Worm (Caenorhabditis elegans): ENCODE data around the gene pqn-75.

pqn-75 gene

DNA sequence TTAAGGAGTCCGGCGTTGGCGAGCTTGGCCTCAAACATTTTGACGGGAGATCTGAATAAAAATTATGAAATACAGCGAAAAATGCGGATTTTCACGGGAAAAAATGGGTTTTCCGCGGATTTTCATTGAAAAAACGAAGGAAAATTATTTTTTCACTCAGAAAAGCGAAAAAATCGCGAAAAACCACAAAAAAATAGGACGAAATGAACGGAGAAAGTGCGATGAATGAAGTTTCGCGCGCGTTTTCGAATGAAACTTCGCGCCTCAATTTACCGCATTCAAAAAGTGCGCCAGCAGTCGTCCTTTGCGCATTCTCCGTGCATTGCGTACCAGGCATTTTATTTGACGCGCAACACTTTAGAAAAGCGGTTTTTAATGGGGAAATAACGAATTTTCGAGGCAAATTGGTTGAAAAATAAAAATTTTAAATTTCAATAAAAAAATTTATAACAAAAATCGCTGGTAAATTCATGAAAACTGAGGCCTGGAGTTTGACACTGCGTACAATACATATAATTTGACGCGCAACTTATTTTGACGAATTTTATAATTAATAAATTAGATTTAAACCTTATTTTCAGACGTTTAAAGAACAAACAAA, 22.6 kb upstream of the pqn-75 start, which contains the start of gene pcn-1 (continued):
- TF ChIP-seq Y67H2A.10 (GFP tag; conservative IDR thresholded peaks at IDR 0.05) (peak; percentile 64; the same call in 1 of the 2 replicates), attf-3 (GFP tag; conservative IDR thresholded peaks at IDR 0.05) (peak; percentile 78), lin-35 (GFP tag; optimal IDR thresholded peaks at IDR 0.05) (peak; percentile 84 to 97 (median 87)), Y53G8AR.9 (GFP tag; conservative IDR thresholded peaks at IDR 0.05) (peak; percentile 98), K12H6.12 (tag; optimal IDR thresholded peaks at IDR 0.05) (peak; percentile 83), hlh-26 (GFP tag; conservative IDR thresholded peaks at IDR 0.05) (no peak), B0019.2 (GFP tag; conservative IDR thresholded peaks at IDR 0.05) (peak; percentile 87), dox-1 (GFP tag; IDR thresholded peaks at IDR 0.05) (peak; percentile 98), xnd-1 (tag; optimal IDR thresholded peaks at IDR 0.05) (peak; percentile 98), hmg-1.2 (GFP tag; IDR thresholded peaks at IDR 0.05) (peak; percentile 85), ceh-100 (GFP tag; IDR thresholded peaks at IDR 0.05) (peak; percentile 82), nhr-120 (GFP tag; IDR thresholded peaks at IDR 0.05) (no peak), cebp-2 (GFP tag; IDR thresholded peaks at IDR 0.05) (no peak), pbrm-1 (GFP tag; IDR thresholded peaks at IDR 0.05) (peak; percentile 97), sptf-2 (GFP tag; optimal IDR thresholded peaks at IDR 0.05) (no peak), lin-40 (tag; optimal IDR thresholded peaks at IDR 0.05) (peak; percentile 98), let-607 (tag; optimal IDR thresholded peaks at IDR 0.05) (peak; percentile 76 to 86), him-1 (tag; optimal IDR thresholded peaks at IDR 0.05) (peak; percentile 86), bed-2 (GFP tag; IDR thresholded peaks at IDR 0.05) (peak; percentile 90), Y95B8A.8 (GFP tag; IDR thresholded peaks at IDR 0.05) (peak; percentile 92), nfya-1 (tag; optimal IDR thresholded peaks at IDR 0.05; ENCODE audit: borderline replicate concordance, insufficient read depth) (no peak), hmg-20 (GFP tag; IDR thresholded peaks at IDR 0.05) (peak; percentile 89), egl-18 (GFP tag; IDR thresholded peaks at IDR 0.05) (peak; percentile 80), dpff-1 (tag; optimal IDR thresholded peaks at IDR 0.05) (peak; percentile 24), snpc-1.1 (tag; optimal IDR thresholded peaks at IDR 0.05; ENCODE audit: insufficient read depth) (peak; percentile 72), F57A8.1 (GFP tag; optimal IDR thresholded peaks at IDR 0.05) (no peak), gei-17 (GFP tag; optimal IDR thresholded peaks at IDR 0.05) (peak; percentile 85), hsf-1 (GFP tag; IDR thresholded peaks at IDR 0.05) (peak; percentile 91), F52B5.7 (tag; optimal IDR thresholded peaks at IDR 0.05) (peak; percentile 24), lsy-27 (tag; optimal IDR thresholded peaks at IDR 0.05; ENCODE audit: borderline replicate concordance, insufficient read depth) (peak; percentile 12), F33H1.4 (GFP tag; IDR thresholded peaks at IDR 0.05) (peak; percentile 84), mes-4 (tag; optimal IDR thresholded peaks at IDR 0.05) (no peak), somi-1 (GFP tag; optimal IDR thresholded peaks at IDR 0.05) (peak; percentile 89), ceh-79 (tag; optimal IDR thresholded peaks at IDR 0.05) (peak; percentile 41), B0336.3 (GFP tag; IDR thresholded peaks at IDR 0.05) (peak; percentile 99), ZK185.1 (tag; optimal IDR thresholded peaks at IDR 0.05; ENCODE audit: poor library complexity, severe bottlenecking) (peak; percentile 82), unc-62 (GFP tag; optimal IDR thresholded peaks at IDR 0.05) (no peak), tbp1 (GFP tag; optimal IDR thresholded peaks at IDR 0.05) (peak; percentile 76), Y56A3A.18 (GFP tag; IDR thresholded peaks at IDR 0.05) (peak; percentile 86), pha-4 (tag; optimal IDR thresholded peaks at IDR 0.05) (peak; percentile 61), ztf-26 (tag; optimal IDR thresholded peaks at IDR 0.05) (peak; percentile 96), fkh-3 (tag; optimal IDR thresholded peaks at IDR 0.05) (no peak), ekl-4 (GFP tag; IDR thresholded peaks at IDR 0.05) (peak; percentile 98), chd-7 (tag; optimal IDR thresholded peaks at IDR 0.05) (peak; percentile 89), lsl-1 (GFP tag; optimal IDR thresholded peaks at IDR 0.05) (peak; percentile 92), ztf-18 (tag; optimal IDR thresholded peaks at IDR 0.05) (peak; percentile 100), snpc-3.4 (tag; optimal IDR thresholded peaks at IDR 0.05) (peak; percentile 86)

All from whole organism, young adult.